Fruit fly (Drosophila melanogaster) whole organism, embryonic: ENCODE data around the gene Tpr2.
A peak's percentile ranks its signal among the peaks of the same experiment; 100 is the strongest.

Experiments
- Atf3 ChIP-seq: fragments of 200-800 bp; sonication (Bioruptor generic); optimal IDR thresholded peaks from 3 replicates; lab custom pipeline; 2016; ENCODE audit warnings: missing biosample characterization, missing genetic modification characterization
- C15 ChIP-seq: fragments of 200-800 bp; sonication (Bioruptor generic); IDR thresholded peaks from 3 replicates; pipeline ENCODE4 v1.3.6; 2022; ENCODE audit warnings: missing biosample characterization, missing genetic modification characterization
- CG11247 ChIP-seq: fragments of 200-800 bp; sonication (Bioruptor generic); IDR thresholded peaks from 2 replicates; pipeline ENCODE4 v1.3.6; 2022; ENCODE audit warnings: missing biosample characterization, missing genetic modification characterization
- CG14710 ChIP-seq: fragments of 200-800 bp; sonication (Bioruptor generic); optimal IDR thresholded peaks from 3 replicates; lab custom pipeline; 2019; ENCODE audit warnings: missing biosample characterization, mild to moderate bottlenecking, missing genetic modification characterization, moderate library complexity
- CG14965 ChIP-seq: fragments of 200-800 bp; sonication (Bioruptor generic); optimal IDR thresholded peaks from 2 replicates; lab custom pipeline; 2016; ENCODE audit warnings: missing biosample characterization, missing genetic modification characterization, borderline replicate concordance
- CG17612 ChIP-seq: fragments of 200-800 bp; sonication (Bioruptor generic); IDR thresholded peaks from 2 replicates; pipeline ENCODE4 v1.3.6; 2022; ENCODE audit warnings: missing biosample characterization, missing genetic modification characterization
- CG18262 ChIP-seq: fragments of 200-800 bp; optimal IDR thresholded peaks from 3 replicates; lab custom pipeline; 2019; ENCODE audit warnings: missing biosample characterization, mild to moderate bottlenecking, missing genetic modification characterization, moderate library complexity
- CG2678 ChIP-seq: fragments of 200-800 bp; sonication (Bioruptor generic); optimal IDR thresholded peaks from 3 replicates; lab custom pipeline; 2019; ENCODE audit warnings: missing biosample characterization, mild to moderate bottlenecking, missing genetic modification characterization, moderate library complexity
- CG2712 ChIP-seq: fragments of 200-800 bp; optimal IDR thresholded peaks from 3 replicates; lab custom pipeline; 2019; ENCODE audit warnings: missing biosample characterization, mild to moderate bottlenecking, missing genetic modification characterization, moderate library complexity
- CG30020 ChIP-seq: fragments of 200-800 bp; optimal IDR thresholded peaks from 2 replicates; lab custom pipeline; 2019; ENCODE audit warnings: missing biosample characterization, mild to moderate bottlenecking, missing genetic modification characterization, moderate library complexity
- CG31365 ChIP-seq: fragments of 200-800 bp; sonication (Bioruptor generic); optimal IDR thresholded peaks from 2 replicates; lab custom pipeline; 2018; ENCODE audit warnings: missing biosample characterization, mild to moderate bottlenecking, missing genetic modification characterization
- CG3163 ChIP-seq: fragments of 200-800 bp; sonication (Bioruptor generic); optimal IDR thresholded peaks from 3 replicates; lab custom pipeline; 2016; ENCODE audit warnings: missing biosample characterization, missing genetic modification characterization
- CG32767 ChIP-seq: fragments of 200-800 bp; sonication (Bioruptor generic); IDR thresholded peaks from 2 replicates; pipeline ENCODE4 v1.3.6; 2022; ENCODE audit warnings: missing biosample characterization, missing genetic modification characterization
- CG6254 ChIP-seq: fragments of 200-800 bp; sonication (Bioruptor generic); optimal IDR thresholded peaks from 3 replicates; lab custom pipeline; 2017; ENCODE audit warnings: mild to moderate bottlenecking, missing biosample characterization, missing genetic modification reagents, missing genetic modification characterization
- CG6654 ChIP-seq: fragments of 200-800 bp; sonication (Bioruptor generic); optimal IDR thresholded peaks from 2 replicates; lab custom pipeline; 2017; ENCODE audit warnings: missing biosample characterization, mild to moderate bottlenecking, missing genetic modification characterization
- CG6791 ChIP-seq: fragments of 200-800 bp; sonication (Bioruptor generic); IDR thresholded peaks from 3 replicates; pipeline ENCODE4 v1.3.6; 2022; ENCODE audit warnings: missing biosample characterization, missing genetic modification characterization; ENCODE audit not compliant: partially characterized antibody
- CG7357 ChIP-seq: fragments of 200-800 bp; sonication (Bioruptor generic); IDR thresholded peaks from 3 replicates; pipeline ENCODE4 v1.3.6; 2022; ENCODE audit warnings: missing biosample characterization, missing genetic modification characterization
- CG7372 ChIP-seq: fragments of 200-800 bp; sonication (Bioruptor generic); IDR thresholded peaks from 2 replicates; pipeline ENCODE4 v1.3.6; 2022; ENCODE audit warnings: missing biosample characterization, missing genetic modification characterization
- CG7987 ChIP-seq: fragments of 200-800 bp; sonication (Bioruptor generic); optimal IDR thresholded peaks from 2 replicates; lab custom pipeline; 2018; ENCODE audit warnings: missing biosample characterization, mild to moderate bottlenecking, missing genetic modification characterization, moderate library complexity
- CG8478 ChIP-seq: fragments of >200 bp; optimal IDR thresholded peaks from 2 replicates; lab custom pipeline; 2018
- CG8944 ChIP-seq: fragments of 200-800 bp; sonication (Bioruptor generic); optimal IDR thresholded peaks from 3 replicates; lab custom pipeline; 2016; ENCODE audit warnings: missing biosample characterization, missing genetic modification characterization
- CG9437 ChIP-seq: fragments of 200-800 bp; sonication (Bioruptor generic); optimal IDR thresholded peaks from 2 replicates; lab custom pipeline; 2018; ENCODE audit warnings: missing biosample characterization, mild to moderate bottlenecking, missing genetic modification characterization
- Fer2 ChIP-seq: fragments of 200-800 bp; sonication (Bioruptor generic); optimal IDR thresholded peaks from 2 replicates; lab custom pipeline; 2018; ENCODE audit warnings: missing biosample characterization, mild to moderate bottlenecking, missing genetic modification characterization, moderate library complexity
- Hr39 ChIP-seq: fragments of >200 bp; optimal IDR thresholded peaks from 2 replicates; lab custom pipeline; 2017
- Hr51 ChIP-seq, 2 experiments: fragments of 200-800 bp; sonication (Bioruptor generic); optimal IDR thresholded peaks; 2 replicates in 1 of 2; 3 replicates in 1 of 2; lab custom pipeline; 2016 to 2018; ENCODE audit warnings: missing biosample characterization in 2 of 2, missing genetic modification characterization in 2 of 2, mild to moderate bottlenecking in 1 of 2, moderate library complexity in 1 of 2
- Hr78 ChIP-seq, 2 experiments: fragments of 200-800 bp in 1 of 2; fragments of >200 bp in 1 of 2; sonication (Bioruptor generic) in 1 of 2; optimal IDR thresholded peaks; 2 replicates each; lab custom pipeline; 2017 to 2019; ENCODE audit warnings: missing biosample characterization in 2 of 2, missing genetic modification characterization in 2 of 2, mild to moderate bottlenecking in 1 of 2, moderate library complexity in 1 of 2
- MTF-1 ChIP-seq: fragments of 200-800 bp; sonication (Bioruptor generic); optimal IDR thresholded peaks from 2 replicates; lab custom pipeline; 2018; ENCODE audit warnings: missing biosample characterization, mild to moderate bottlenecking, missing genetic modification characterization, borderline replicate concordance
- Meics ChIP-seq: fragments of 200-800 bp; sonication (Bioruptor generic); optimal IDR thresholded peaks from 2 replicates; lab custom pipeline; 2017; ENCODE audit warnings: missing biosample characterization, mild to moderate bottlenecking, missing genetic modification characterization
- Neu2 ChIP-seq: fragments of 200-800 bp; sonication (Bioruptor generic); optimal IDR thresholded peaks from 3 replicates; lab custom pipeline; 2016; ENCODE audit warnings: missing biosample characterization, missing genetic modification characterization, borderline replicate concordance
- Pdp1 ChIP-seq, 2 experiments: fragments of 200-800 bp; sonication (Bioruptor generic); optimal IDR thresholded peaks; 3 replicates each; lab custom pipeline; 2016; ENCODE audit warnings: missing biosample characterization in 2 of 2, missing genetic modification characterization in 2 of 2, mild to moderate bottlenecking in 1 of 2, moderate library complexity in 1 of 2
- Sox102F ChIP-seq: fragments of 200-800 bp; sonication (Bioruptor generic); optimal IDR thresholded peaks from 2 replicates; lab custom pipeline; 2018; ENCODE audit warnings: missing biosample characterization, mild to moderate bottlenecking, missing genetic modification characterization, moderate library complexity
- Sry-δ ChIP-seq: fragments of 200-800 bp; sonication (Bioruptor generic); optimal IDR thresholded peaks from 2 replicates; lab custom pipeline; 2016; ENCODE audit warnings: missing biosample characterization, missing genetic modification characterization
- ab ChIP-seq: fragments of 200-800 bp; sonication (Bioruptor generic); optimal IDR thresholded peaks from 2 replicates; lab custom pipeline; 2016; ENCODE audit warnings: missing biosample characterization, missing genetic modification characterization
- az2 ChIP-seq: fragments of 200-800 bp; sonication (Bioruptor generic); optimal IDR thresholded peaks from 3 replicates; lab custom pipeline; 2016; ENCODE audit warnings: missing biosample characterization, missing genetic modification characterization
- crc ChIP-seq: fragments of 200-800 bp; sonication (Bioruptor generic); optimal IDR thresholded peaks from 2 replicates; lab custom pipeline; 2016; ENCODE audit warnings: missing biosample characterization, missing genetic modification characterization
- croc ChIP-seq: fragments of 200-800 bp; sonication (Bioruptor generic); conservative IDR thresholded peaks from 3 replicates; pipeline ENCODE4 v1.3.6; 2022; ENCODE audit warnings: missing biosample characterization, missing genetic modification characterization
- disco-r ChIP-seq: fragments of 200-800 bp; sonication (Bioruptor generic); optimal IDR thresholded peaks from 2 replicates; lab custom pipeline; 2016; ENCODE audit warnings: missing biosample characterization, missing genetic modification characterization
- gfzf ChIP-seq: fragments of 200-800 bp; sonication (Bioruptor generic); optimal IDR thresholded peaks from 2 replicates; lab custom pipeline; 2016; ENCODE audit warnings: missing biosample characterization, mild to moderate bottlenecking, missing genetic modification characterization, moderate library complexity
- grau ChIP-seq: fragments of 200-800 bp; optimal IDR thresholded peaks from 3 replicates; lab custom pipeline; 2019; ENCODE audit warnings: missing biosample characterization, mild to moderate bottlenecking, missing genetic modification characterization, moderate library complexity
- gt ChIP-seq: fragments of 200-800 bp; sonication (Bioruptor generic); IDR thresholded peaks from 2 replicates; pipeline ENCODE4 v1.3.6; 2022; ENCODE audit warnings: missing biosample characterization, missing genetic modification characterization
- jumu ChIP-seq: fragments of 200-800 bp; sonication (Bioruptor generic); optimal IDR thresholded peaks from 3 replicates; lab custom pipeline; 2016; ENCODE audit warnings: missing biosample characterization, missing genetic modification characterization
- maf-S ChIP-seq: fragments of 200-800 bp; sonication (Bioruptor generic); optimal IDR thresholded peaks from 2 replicates; lab custom pipeline; 2016; ENCODE audit warnings: missing biosample characterization, missing genetic modification characterization
- org-1 ChIP-seq: fragments of 200-800 bp; sonication (Bioruptor generic); optimal IDR thresholded peaks from 2 replicates; lab custom pipeline; 2017; ENCODE audit warnings: missing biosample characterization, missing genetic modification characterization
- peb ChIP-seq: fragments of 200-800 bp; sonication (Bioruptor generic); IDR thresholded peaks from 2 replicates; pipeline ENCODE4 v1.3.6; 2022; ENCODE audit warnings: missing biosample characterization, missing genetic modification characterization
- pum ChIP-seq: fragments of 200-800 bp; sonication (Bioruptor generic); optimal IDR thresholded peaks from 2 replicates; lab custom pipeline; 2016; ENCODE audit warnings: missing biosample characterization, missing genetic modification characterization
- pzg ChIP-seq: fragments of 200-800 bp; sonication (Bioruptor generic); optimal IDR thresholded peaks from 3 replicates; lab custom pipeline; 2018; ENCODE audit warnings: missing biosample characterization, mild to moderate bottlenecking, missing genetic modification characterization, moderate library complexity
- sens-2 ChIP-seq: fragments of 200-800 bp; sonication (Bioruptor generic); IDR thresholded peaks from 2 replicates; pipeline ENCODE4 v1.3.6; 2022; ENCODE audit warnings: missing biosample characterization, missing genetic modification characterization
- slou ChIP-seq: fragments of 200-800 bp; sonication (Bioruptor generic); optimal IDR thresholded peaks from 3 replicates; lab custom pipeline; 2016; ENCODE audit warnings: missing biosample characterization, missing genetic modification characterization
- ssp ChIP-seq: fragments of 200-800 bp; sonication (Bioruptor generic); IDR thresholded peaks from 2 replicates; pipeline ENCODE4 v1.3.6; 2022; ENCODE audit warnings: missing biosample characterization, missing genetic modification characterization
- vvl ChIP-seq: fragments of 200-800 bp; sonication (Bioruptor generic); IDR thresholded peaks from 2 replicates; pipeline ENCODE4 v1.3.6; 2022; ENCODE audit warnings: missing biosample characterization, missing genetic modification characterization
- z ChIP-seq: fragments of 200-800 bp; sonication (Bioruptor generic); IDR thresholded peaks from 3 replicates; pipeline ENCODE4 v1.3.6; 2022; ENCODE audit warnings: missing biosample characterization, missing genetic modification characterization
- zfh2 ChIP-seq: fragments of 200-800 bp; sonication (Bioruptor generic); optimal IDR thresholded peaks from 2 replicates; lab custom pipeline; 2016; ENCODE audit warnings: missing biosample characterization, missing genetic modification characterization

Gene Tpr2

dm6 chr2L:16541318-16541717, 50.0 kb downstream of the Tpr2 start (continued):
- no peak for TF ChIP-seq CG6791 (GFP tag; lab: Robert Waterston, UW)
- TF ChIP-seq Fer2 (tag; lab: Kevin White, UChicago) = no peak
- peak; percentile 14 for TF ChIP-seq CG14710 (tag; lab: Kevin White, UChicago)
- peak; percentile 44 for TF ChIP-seq CG2712 (tag; lab: Kevin White, UChicago)
- no peak for TF ChIP-seq sens-2 (GFP tag; lab: Robert Waterston, UW)
- TF ChIP-seq Sry-δ (GFP tag; lab: Kevin White, UChicago) = no peak
- peak; percentile 13 for TF ChIP-seq CG9437 (GFP tag; lab: Kevin White, UChicago)
- TF ChIP-seq CG6654 = no peak
- TF ChIP-seq vvl (GFP tag; lab: Robert Waterston, UW) = 0 out of 2 replicates have a peak, but pooled peaks have one; percentile 6
- no peak for TF ChIP-seq Hr78 (GFP tag; optimal IDR thresholded peaks at IDR 0.05; lab: Kevin White, UChicago)
- TF ChIP-seq CG2678 = peak; percentile 57
- TF ChIP-seq crc (GFP tag; lab: Kevin White, UChicago) = no peak
- TF ChIP-seq croc = no peak
- no peak for TF ChIP-seq pzg
- no peak for TF ChIP-seq z (GFP tag; lab: Robert Waterston, UW)
- TF ChIP-seq ab (GFP tag; lab: Kevin White, UChicago) = no peak
- no peak for TF ChIP-seq Neu2
- no peak for TF ChIP-seq CG31365
- TF ChIP-seq Atf3 = no peak
- TF ChIP-seq CG8944 = no peak
- no peak for TF ChIP-seq CG14965 (GFP tag; lab: Kevin White, UChicago)
- TF ChIP-seq disco-r = no peak
- TF ChIP-seq org-1 (GFP tag; lab: Kevin White, UChicago) = no peak
- TF ChIP-seq Hr39 (lab: Kevin White, UChicago) = no peak
- TF ChIP-seq peb (GFP tag; lab: Robert Waterston, UW) = no peak
- TF ChIP-seq CG32767 (GFP tag; lab: Robert Waterston, UW) = no peak
- no peak for TF ChIP-seq gt (GFP tag; lab: Robert Waterston, UW)
- TF ChIP-seq CG7357 (GFP tag; lab: Robert Waterston, UW) = no peak
- TF ChIP-seq az2 = no peak
- no peak for TF ChIP-seq zfh2 (GFP tag; lab: Kevin White, UChicago)
- TF ChIP-seq CG30020 (tag; lab: Kevin White, UChicago) = no peak
- no peak for TF ChIP-seq CG11247 (GFP tag; lab: Robert Waterston, UW)
- TF ChIP-seq CG6254 (GFP tag; lab: Kevin White, UChicago) = no peak
- TF ChIP-seq Sox102F (GFP tag; lab: Kevin White, UChicago) = peak; percentile 50
- no peak for TF ChIP-seq ssp (GFP tag; lab: Robert Waterston, UW)
- TF ChIP-seq maf-S (GFP tag; lab: Kevin White, UChicago) = no peak
- no peak for TF ChIP-seq Pdp1 (GFP tag; optimal IDR thresholded peaks at IDR 0.05; lab: Kevin White, UChicago)
- TF ChIP-seq pum (GFP tag; lab: Kevin White, UChicago) = no peak
- TF ChIP-seq CG8478 = no peak
- no peak for TF ChIP-seq slou
- TF ChIP-seq CG17612 (GFP tag; lab: Robert Waterston, UW) = no peak
- no peak for TF ChIP-seq C15 (GFP tag; lab: Robert Waterston, UW)
- peak in 1 of 2 experiments; percentile 35 for TF ChIP-seq Hr51 (GFP tag; optimal IDR thresholded peaks at IDR 0.05; lab: Kevin White, UChicago)
- TF ChIP-seq gfzf (GFP tag; lab: Kevin White, UChicago) = no peak
- TF ChIP-seq grau (tag; lab: Kevin White, UChicago) = peak; percentile 46
- no peak for TF ChIP-seq CG7987 (GFP tag; lab: Kevin White, UChicago)
- TF ChIP-seq CG18262 (tag; lab: Kevin White, UChicago) = peak; percentile 50
- TF ChIP-seq CG3163 (GFP tag; lab: Kevin White, UChicago) = no peak
- no peak for TF ChIP-seq CG7372 (GFP tag; lab: Robert Waterston, UW)
- TF ChIP-seq MTF-1 (GFP tag; lab: Kevin White, UChicago) = no peak
- peak; percentile 17 for TF ChIP-seq Meics (GFP tag; lab: Kevin White, UChicago)
- no peak for TF ChIP-seq jumu (GFP tag; lab: Kevin White, UChicago)
